Fruit fly (Drosophila melanogaster) whole organism, embryonic: ENCODE data around the gene Hsp110.

Experiments used
- Ada2b ChIP-seq: fragments of 200-800 bp; sonication (Bioruptor generic); IDR thresholded peaks from 2 replicates; pipeline ENCODE4 v1.3.6; 2022; ENCODE audit warnings: missing biosample characterization, missing genetic modification characterization
- CG10462 ChIP-seq: fragments of 200-800 bp; sonication (Bioruptor generic); optimal IDR thresholded peaks from 2 replicates; lab custom pipeline; 2016; ENCODE audit warnings: missing biosample characterization, missing genetic modification characterization
- CG12071 ChIP-seq: fragments of 200-800 bp; sonication (Bioruptor generic); optimal IDR thresholded peaks from 3 replicates; lab custom pipeline; 2018; ENCODE audit warnings: missing biosample characterization, mild to moderate bottlenecking, missing genetic modification characterization
- CG12299 ChIP-seq: fragments of 200-800 bp; sonication (Bioruptor generic); optimal IDR thresholded peaks from 2 replicates; lab custom pipeline; 2018; ENCODE audit warnings: missing biosample characterization, mild to moderate bottlenecking, missing genetic modification characterization
- CG13775 ChIP-seq: fragments of 200-800 bp; sonication (Bioruptor generic); optimal IDR thresholded peaks from 3 replicates; lab custom pipeline; 2017; ENCODE audit warnings: missing biosample characterization, mild to moderate bottlenecking, missing genetic modification characterization
- CG15479 ChIP-seq: fragments of 200-800 bp; sonication (Bioruptor generic); optimal IDR thresholded peaks from 3 replicates; lab custom pipeline; 2019; ENCODE audit warnings: missing biosample characterization, mild to moderate bottlenecking, missing genetic modification characterization, moderate library complexity
- CG16863 ChIP-seq: fragments of 200-800 bp; sonication (Bioruptor generic); optimal IDR thresholded peaks from 3 replicates; lab custom pipeline; 2016; ENCODE audit warnings: missing biosample characterization, missing genetic modification characterization
- CG17186 ChIP-seq: fragments of 200-800 bp; sonication (Bioruptor generic); optimal IDR thresholded peaks from 3 replicates; lab custom pipeline; 2017; ENCODE audit warnings: missing biosample characterization, missing genetic modification reagents, missing genetic modification characterization
- CG2116 ChIP-seq: fragments of 200-800 bp; sonication (Bioruptor generic); optimal IDR thresholded peaks from 3 replicates; lab custom pipeline; 2018; ENCODE audit warnings: missing biosample characterization, mild to moderate bottlenecking, missing genetic modification characterization
- CG31388 ChIP-seq: fragments of 200-800 bp; sonication (Bioruptor generic); optimal IDR thresholded peaks from 2 replicates; lab custom pipeline; 2016; ENCODE audit warnings: missing biosample characterization, missing genetic modification characterization
- CG34224 ChIP-seq: fragments of 200-800 bp; sonication (Bioruptor generic); IDR thresholded peaks from 3 replicates; pipeline ENCODE4 v1.3.6; 2022; ENCODE audit warnings: missing biosample characterization, missing genetic modification characterization; ENCODE audit not compliant: partially characterized antibody
- CG3847 ChIP-seq: fragments of 200-800 bp; sonication (Bioruptor generic); IDR thresholded peaks from 2 replicates; pipeline ENCODE4 v1.3.6; 2022; ENCODE audit warnings: missing biosample characterization, missing genetic modification characterization
- CG43689 ChIP-seq: fragments of 200-800 bp; sonication (Bioruptor generic); IDR thresholded peaks from 2 replicates; pipeline ENCODE4 v1.3.6; 2022; ENCODE audit warnings: missing biosample characterization, missing genetic modification characterization
- CG5953 ChIP-seq: fragments of 200-800 bp; sonication (Bioruptor generic); IDR thresholded peaks from 2 replicates; pipeline ENCODE4 v1.3.6; 2022; ENCODE audit warnings: missing biosample characterization, missing genetic modification characterization
- CG6254 ChIP-seq: fragments of 200-800 bp; sonication (Bioruptor generic); optimal IDR thresholded peaks from 3 replicates; lab custom pipeline; 2017; ENCODE audit warnings: mild to moderate bottlenecking, missing biosample characterization, missing genetic modification reagents, missing genetic modification characterization
- CG7745 ChIP-seq: fragments of 200-800 bp; sonication (Bioruptor generic); optimal IDR thresholded peaks from 2 replicates; lab custom pipeline; 2018; ENCODE audit warnings: missing biosample characterization, mild to moderate bottlenecking, missing genetic modification characterization, moderate library complexity
- CG7987 ChIP-seq: fragments of 200-800 bp; sonication (Bioruptor generic); optimal IDR thresholded peaks from 2 replicates; lab custom pipeline; 2018; ENCODE audit warnings: missing biosample characterization, mild to moderate bottlenecking, missing genetic modification characterization, moderate library complexity
- CG8290 ChIP-seq, 3 experiments: fragments of 200-800 bp; sonication (Bioruptor generic); optimal IDR thresholded peaks; 2 replicates each; lab custom pipeline; 2016 to 2019; ENCODE audit warnings: missing biosample characterization in 3 of 3, missing genetic modification characterization in 3 of 3, mild to moderate bottlenecking in 2 of 3, moderate library complexity in 1 of 3
- CG8359 ChIP-seq: fragments of 200-800 bp; sonication (Bioruptor generic); optimal IDR thresholded peaks from 2 replicates; lab custom pipeline; 2017; ENCODE audit warnings: missing biosample characterization, mild to moderate bottlenecking, missing genetic modification characterization, borderline replicate concordance
- CG8765 ChIP-seq: fragments of 200-800 bp; sonication (Bioruptor generic); IDR thresholded peaks from 2 replicates; pipeline ENCODE4 v1.3.6; 2022; ENCODE audit warnings: missing biosample characterization, missing genetic modification characterization
- Dbx ChIP-seq: fragments of 200-800 bp; sonication (Bioruptor generic); IDR thresholded peaks from 3 replicates; pipeline ENCODE4 v1.3.6; 2022; ENCODE audit warnings: missing biosample characterization, missing genetic modification characterization
- Eip74EF ChIP-seq, 2 experiments: fragments of 200-800 bp in 1 of 2; fragments of >200 bp in 1 of 2; sonication (Bioruptor generic) in 1 of 2; optimal IDR thresholded peaks; 2 replicates each; lab custom pipeline; 2017 to 2019; ENCODE audit warnings: missing biosample characterization in 2 of 2, missing genetic modification characterization in 2 of 2, mild to moderate bottlenecking in 1 of 2, moderate library complexity in 1 of 2
- Hmr ChIP-seq: fragments of 200-800 bp; sonication (Bioruptor generic); optimal IDR thresholded peaks from 3 replicates; lab custom pipeline; 2017; ENCODE audit warnings: mild to moderate bottlenecking, missing biosample characterization, missing genetic modification reagents, missing genetic modification characterization
- Mad ChIP-seq: fragments of 200-800 bp; sonication (Bioruptor generic); optimal IDR thresholded peaks from 2 replicates; lab custom pipeline; 2016; ENCODE audit warnings: missing biosample characterization, missing genetic modification characterization
- Mes4 ChIP-seq: fragments of 200-800 bp; sonication (Bioruptor generic); optimal IDR thresholded peaks from 2 replicates; lab custom pipeline; 2016; ENCODE audit warnings: missing biosample characterization, missing genetic modification characterization
- crc ChIP-seq: fragments of 200-800 bp; sonication (Bioruptor generic); optimal IDR thresholded peaks from 2 replicates; lab custom pipeline; 2016; ENCODE audit warnings: missing biosample characterization, missing genetic modification characterization
- dati ChIP-seq: fragments of 200-800 bp; sonication (Bioruptor generic); IDR thresholded peaks from 2 replicates; pipeline ENCODE4 v1.3.6; 2022; ENCODE audit warnings: missing biosample characterization, missing genetic modification characterization
- dimm ChIP-seq: fragments of 200-800 bp; sonication (Bioruptor generic); IDR thresholded peaks from 2 replicates; pipeline ENCODE4 v1.3.6; 2022; ENCODE audit warnings: missing biosample characterization, missing genetic modification characterization
- dm ChIP-seq: fragments of 200-800 bp; sonication (Bioruptor generic); optimal IDR thresholded peaks from 3 replicates; lab custom pipeline; 2016; ENCODE audit warnings: missing biosample characterization, missing genetic modification characterization
- fd102C ChIP-seq: fragments of 200-800 bp; sonication (Bioruptor generic); optimal IDR thresholded peaks from 2 replicates; lab custom pipeline; 2018; ENCODE audit warnings: missing biosample characterization, mild to moderate bottlenecking, missing genetic modification characterization, moderate library complexity
- gem ChIP-seq: fragments of 200-800 bp; sonication (Bioruptor generic); optimal IDR thresholded peaks from 2 replicates; lab custom pipeline; 2019; ENCODE audit warnings: missing biosample characterization, mild to moderate bottlenecking, missing genetic modification characterization, moderate library complexity
- gsb ChIP-seq: fragments of 200-800 bp; sonication (Bioruptor generic); IDR thresholded peaks from 2 replicates; pipeline ENCODE4 v1.3.6; 2022; ENCODE audit warnings: missing biosample characterization, missing genetic modification characterization
- h ChIP-seq: fragments of >200 bp; optimal IDR thresholded peaks from 2 replicates; lab custom pipeline; 2017
- inv ChIP-seq: fragments of 200-800 bp; sonication (Bioruptor generic); IDR thresholded peaks from 2 replicates; pipeline ENCODE4 v1.3.6; 2022; ENCODE audit warnings: missing biosample characterization, missing genetic modification characterization; ENCODE audit not compliant: partially characterized antibody
- scrt ChIP-seq: fragments of 200-800 bp; sonication (Bioruptor generic); optimal IDR thresholded peaks from 2 replicates; lab custom pipeline; 2018; ENCODE audit warnings: missing biosample characterization, mild to moderate bottlenecking, missing genetic modification characterization, moderate library complexity
- stc ChIP-seq: fragments of 200-800 bp; sonication (Bioruptor generic); IDR thresholded peaks from 2 replicates; pipeline ENCODE4 v1.3.6; 2022; ENCODE audit warnings: missing biosample characterization, missing genetic modification characterization
- stwl ChIP-seq: fragments of 200-800 bp; sonication (Bioruptor generic); optimal IDR thresholded peaks from 3 replicates; lab custom pipeline; 2018; ENCODE audit warnings: missing biosample characterization, mild to moderate bottlenecking, missing genetic modification characterization, moderate library complexity
- unc-4 ChIP-seq: fragments of 200-800 bp; sonication (Bioruptor generic); IDR thresholded peaks from 2 replicates; pipeline ENCODE4 v1.3.6; 2022; ENCODE audit warnings: missing biosample characterization, missing genetic modification characterization; ENCODE audit not compliant: partially characterized antibody
- wek ChIP-seq: fragments of 200-800 bp; sonication (Bioruptor generic); optimal IDR thresholded peaks from 3 replicates; lab custom pipeline; 2018; ENCODE audit warnings: missing biosample characterization, mild to moderate bottlenecking, missing genetic modification characterization, moderate library complexity
- wor ChIP-seq: fragments of 200-800 bp; sonication (Bioruptor generic); IDR thresholded peaks from 2 replicates; pipeline ENCODE4 v1.3.6; 2022; ENCODE audit warnings: missing biosample characterization, missing genetic modification characterization
- yki ChIP-seq: fragments of >200 bp; optimal IDR thresholded peaks from 3 replicates; lab custom pipeline; 2018

Hsp110 gene

DNA sequence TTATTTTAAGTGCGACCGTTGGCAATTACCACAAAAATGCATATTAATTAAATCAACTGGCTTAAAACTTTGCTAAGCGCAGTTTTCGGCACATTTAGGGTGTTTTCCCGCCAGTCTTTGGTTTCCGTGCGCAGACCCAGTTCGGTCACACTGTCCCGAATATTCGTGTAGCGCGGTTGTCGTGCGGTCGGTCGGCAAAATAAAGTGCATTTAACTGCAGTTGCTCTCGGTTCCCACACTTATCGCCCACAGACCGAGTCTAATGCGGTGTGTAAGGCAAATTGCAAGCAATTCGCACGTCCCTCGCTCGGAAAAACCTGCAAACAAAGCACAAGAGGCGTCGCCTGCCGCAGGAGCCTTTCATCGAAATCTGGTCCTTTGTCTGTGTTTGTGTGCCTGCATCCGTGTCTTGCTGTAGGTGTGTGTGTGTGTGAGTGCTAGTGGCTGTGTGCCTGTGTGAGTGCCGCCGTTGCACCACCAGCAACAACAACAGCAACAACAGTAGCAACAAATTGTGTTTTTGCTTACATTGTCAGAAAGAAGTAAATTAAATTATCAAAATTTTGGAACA, 16.3 kb downstream of the Hsp110 start, which contains the start of the genes CG13484 and Frl (continued):
- TF ChIP-seq fd102C (GFP tag; lab: Kevin White, UChicago) (no peak), CG2116 (GFP tag; lab: Kevin White, UChicago) (peak; percentile 46), scrt (GFP tag; lab: Kevin White, UChicago) (peak; percentile 32), Mes4 (peak; percentile 43), CG12299 (tag; lab: Kevin White, UChicago) (peak; percentile 30), gem (tag; lab: Kevin White, UChicago) (peak; percentile 23), gsb (GFP tag; lab: Robert Waterston, UW) (no peak), Mad (peak; percentile 59), CG8765 (GFP tag; lab: Robert Waterston, UW) (no peak), CG13775 (GFP tag; lab: Kevin White, UChicago) (peak; percentile 22), stwl (peak; percentile 67), CG34224 (0 out of 3 replicates have a peak, but pooled peaks have one; percentile 16), CG3847 (GFP tag; lab: Robert Waterston, UW) (peak; percentile 75), wek (GFP tag; lab: Kevin White, UChicago) (peak; percentile 29), CG5953 (GFP tag; lab: Robert Waterston, UW) (no peak), dm (GFP tag; lab: Kevin White, UChicago) (peak; percentile 70), Ada2b (no peak), CG8359 (no peak), CG17186 (GFP tag; lab: Kevin White, UChicago) (peak; percentile 96), CG7745 (tag; lab: Kevin White, UChicago) (peak; percentile 2), Dbx (peak; percentile 51; the same call in 1 of the 3 replicates), CG12071 (GFP tag; lab: Kevin White, UChicago) (no peak), Hmr (peak; percentile 75), Eip74EF (GFP tag; optimal IDR thresholded peaks at IDR 0.05; lab: Kevin White, UChicago) (no peak), stc (GFP tag; lab: Robert Waterston, UW) (no peak), inv (GFP tag; lab: Robert Waterston, UW) (peak; percentile 40; the same call in 1 of the 2 replicates), CG43689 (GFP tag; lab: Robert Waterston, UW) (no peak), CG6254 (GFP tag; lab: Kevin White, UChicago) (no peak), CG7987 (GFP tag; lab: Kevin White, UChicago) (peak; percentile 46), dimm (GFP tag; lab: Robert Waterston, UW) (no peak), unc-4 (GFP tag; lab: Robert Waterston, UW) (peak; percentile 41; the same call in 1 of the 2 replicates), h (lab: Kevin White, UChicago) (no peak), CG10462 (GFP tag; lab: Kevin White, UChicago) (no peak), CG31388 (GFP tag; lab: Kevin White, UChicago) (no peak), CG16863 (GFP tag; lab: Kevin White, UChicago) (no peak), wor (GFP tag; lab: Robert Waterston, UW) (no peak), CG8290 (GFP tag; optimal IDR thresholded peaks at IDR 0.05; lab: Kevin White, UChicago) (no peak), CG8290 (tag; optimal IDR thresholded peaks at IDR 0.05; lab: Kevin White, UChicago) (peak; percentile 37 to 89), crc (GFP tag; lab: Kevin White, UChicago) (no peak), CG15479 (GFP tag; lab: Kevin White, UChicago) (peak; percentile 75), dati (GFP tag; lab: Robert Waterston, UW) (no peak), yki (no peak)
